Fruit fly (Drosophila melanogaster) S2 (cell line): Measurements from ENCODE around the gene Cnep1r2.

Source experiments
- CG8478 ChIP-seq: fragments of >200 bp; optimal IDR thresholded peaks from 2 replicates; lab custom pipeline; 2018
- CTCF ChIP-seq, 2 experiments: fragments of >200 bp; optimal IDR thresholded peaks; 2 replicates each; lab custom pipeline; 2018

DNA sequence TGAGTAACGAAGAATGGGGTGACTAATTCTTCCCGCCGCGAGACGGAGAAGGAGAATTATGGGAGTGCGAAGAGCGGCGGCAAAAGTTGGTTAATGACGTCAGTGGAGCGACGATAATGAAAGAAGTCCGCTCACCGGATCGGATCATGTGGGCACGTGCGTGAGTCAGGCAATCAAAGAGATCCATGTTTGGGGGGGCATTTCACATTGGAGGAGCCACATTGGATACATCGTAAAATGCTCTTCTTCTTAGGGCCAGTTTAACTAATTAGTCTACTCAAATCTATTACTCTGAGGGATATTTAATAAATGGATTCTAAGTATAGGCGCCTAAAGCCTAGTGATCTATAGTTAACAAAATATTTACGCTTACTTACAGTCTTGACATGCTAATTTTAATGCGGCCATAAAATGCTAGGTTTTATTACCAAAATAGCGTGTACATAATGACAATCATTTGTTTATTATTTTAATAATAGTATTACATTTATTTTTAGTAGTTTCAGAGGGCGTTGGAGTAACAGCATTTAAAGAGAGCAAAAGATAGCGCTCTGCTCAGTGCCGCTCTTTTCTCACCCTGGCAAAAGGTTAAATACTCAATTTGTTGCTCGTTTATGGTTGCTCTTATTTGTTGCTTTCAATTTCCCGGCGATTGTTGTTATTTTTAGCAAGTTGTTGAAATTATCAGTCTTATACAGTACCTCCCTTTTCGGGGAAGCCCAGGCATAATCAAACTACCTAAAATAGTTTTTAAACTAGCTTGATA, 20.6 kb downstream of the Cnep1r2 start:
- TF ChIP-seq CG8478 (lab: Kevin White, UChicago): no peak
- TF ChIP-seq CTCF (optimal IDR thresholded peaks at IDR 0.05; lab: Kevin White, UChicago): no peak
